Worm (Caenorhabditis elegans): ENCODE results near the gene dpy-7.

Gene dpy-7

ce11 chrX:7500970-7501369 lies 36.6 kb downstream of the dpy-7 start, which contains the start of gene uggt-1:
Gene uggt-1, minus strand, starts transcription at chrX:7500982.
- no peak for TF ChIP-seq ztf-11 (tag; optimal IDR thresholded peaks at IDR 0.05)
- peak; percentile 74 for TF ChIP-seq nhr-43 (tag; optimal IDR thresholded peaks at IDR 0.05; ENCODE audit: poor library complexity, severe bottlenecking)
- peak; percentile 81 for TF ChIP-seq fkh-10 (GFP tag; optimal IDR thresholded peaks at IDR 0.05)
- TF ChIP-seq unc-39 (tag; optimal IDR thresholded peaks at IDR 0.05) = no peak
- TF ChIP-seq lsy-12 (tag; optimal IDR thresholded peaks at IDR 0.05) = peak; percentile 80
- TF ChIP-seq nhr-77 (tag; optimal IDR thresholded peaks at IDR 0.05) = peak; percentile 43
- peak; percentile 92 for TF ChIP-seq pha-4 (tag; optimal IDR thresholded peaks at IDR 0.05)
- no peak for TF ChIP-seq nhr-237 (tag; optimal IDR thresholded peaks at IDR 0.05)
- TF ChIP-seq ceh-28 (tag; optimal IDR thresholded peaks at IDR 0.05) = peak; percentile 92
- TF ChIP-seq nhr-25 (tag; optimal IDR thresholded peaks at IDR 0.05) = peak; percentile 63
- TF ChIP-seq egl-5 (tag; optimal IDR thresholded peaks at IDR 0.05) = peak; percentile 40
- TF ChIP-seq lin-15B (tag; optimal IDR thresholded peaks at IDR 0.05) = peak; percentile 85
- no peak for TF ChIP-seq ztf-4 (tag; optimal IDR thresholded peaks at IDR 0.05)
- peak; percentile 86 for TF ChIP-seq ceh-82 (tag; optimal IDR thresholded peaks at IDR 0.05)
- no peak for TF ChIP-seq eor-1 (tag; optimal IDR thresholded peaks at IDR 0.05)
- TF ChIP-seq mdl-1 (tag; optimal IDR thresholded peaks at IDR 0.05) = peak; percentile 71
- TF ChIP-seq nhr-11 (tag; optimal IDR thresholded peaks at IDR 0.05) = peak; percentile 51
- TF ChIP-seq R02D3.7 (tag; optimal IDR thresholded peaks at IDR 0.05) = peak; percentile 56
- peak; percentile 45 for TF ChIP-seq elt-1 (tag; optimal IDR thresholded peaks at IDR 0.05)
- TF ChIP-seq nhr-28 (tag; optimal IDR thresholded peaks at IDR 0.05) = no peak
- TF ChIP-seq snpc-4 (tag; optimal IDR thresholded peaks at IDR 0.05) = peak; percentile 93
- peak; percentile 59 for TF ChIP-seq pqm-1 (tag; optimal IDR thresholded peaks at IDR 0.05)
- no peak for TF ChIP-seq egl-27 (tag; optimal IDR thresholded peaks at IDR 0.05)
- TF ChIP-seq aly-2 (tag; optimal IDR thresholded peaks at IDR 0.05) = no peak
- TF ChIP-seq mml-1 (tag; optimal IDR thresholded peaks at IDR 0.05) = no peak
- no peak for TF ChIP-seq elt-3 (tag; optimal IDR thresholded peaks at IDR 0.05)
- TF ChIP-seq nhr-76 (tag; optimal IDR thresholded peaks at IDR 0.05) = no peak
- TF ChIP-seq daf-12 (tag; optimal IDR thresholded peaks at IDR 0.05) = no peak
- TF ChIP-seq nfya-1 (tag; optimal IDR thresholded peaks at IDR 0.05; ENCODE audit: insufficient read depth) = peak; percentile 92
- TF ChIP-seq hmg-11 (tag; optimal IDR thresholded peaks at IDR 0.05) = peak; percentile 87
- peak; percentile 91 for TF ChIP-seq nhr-23 (tag; optimal IDR thresholded peaks at IDR 0.05)
- no peak for TF ChIP-seq ceh-9 (tag; optimal IDR thresholded peaks at IDR 0.05)
- TF ChIP-seq elt-2 (tag; optimal IDR thresholded peaks at IDR 0.05) = peak; percentile 81
- no peak for TF ChIP-seq nhr-12 (tag; optimal IDR thresholded peaks at IDR 0.05)
- TF ChIP-seq ama-1 (optimal IDR thresholded peaks at IDR 0.05) = no peak
- peak; percentile 39 for TF ChIP-seq jun-1 (tag; optimal IDR thresholded peaks at IDR 0.05)
- no peak for TF ChIP-seq zag-1 (tag; optimal IDR thresholded peaks at IDR 0.05)
- TF ChIP-seq unc-62 (GFP tag; optimal IDR thresholded peaks at IDR 0.05) = no peak
- peak; percentile 83 for TF ChIP-seq tbx-2 (tag; optimal IDR thresholded peaks at IDR 0.05)
- peak; percentile 72 for TF ChIP-seq skn-1 (tag; optimal IDR thresholded peaks at IDR 0.05)
- TF ChIP-seq sea-2 (GFP tag; optimal IDR thresholded peaks at IDR 0.05) = no peak
- no peak for TF ChIP-seq nhr-67 (tag; optimal IDR thresholded peaks at IDR 0.05)
- no peak for TF ChIP-seq ZK546.5 (tag; optimal IDR thresholded peaks at IDR 0.05)
- no peak for TF ChIP-seq ceh-16 (tag; optimal IDR thresholded peaks at IDR 0.05)
- peak; percentile 60 for TF ChIP-seq fos-1 (tag; optimal IDR thresholded peaks at IDR 0.05)
- TF ChIP-seq fkh-2 (tag; optimal IDR thresholded peaks at IDR 0.05) = no peak
- TF ChIP-seq lin-39 (tag; optimal IDR thresholded peaks at IDR 0.05) = peak; percentile 90

DNA sequence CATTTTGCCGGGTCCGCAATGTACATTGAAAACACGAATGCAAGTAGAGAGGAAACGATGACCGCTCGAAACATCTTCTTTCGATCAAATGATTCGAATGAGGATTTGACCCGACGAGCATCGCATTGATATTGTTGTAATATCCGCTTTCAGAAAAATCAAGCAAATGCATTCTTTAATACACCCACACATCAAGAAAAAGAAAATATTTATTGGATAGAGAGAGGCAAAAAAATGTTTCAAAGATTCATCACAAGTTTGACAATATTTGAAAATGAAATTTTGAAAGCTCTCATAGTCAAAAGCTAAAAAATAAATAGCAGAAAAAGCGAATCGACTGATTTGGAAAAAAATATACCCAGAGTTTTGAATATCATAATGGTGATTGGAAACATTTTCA lies 42.1 kb downstream of the dpy-7 start, which contains the start of gene try-14:
try-14 (minus strand) TSS at position 101 of the 400 bp plus-strand sequence.
- TF ChIP-seq pha-4 (tag; optimal IDR thresholded peaks at IDR 0.05) = no peak
- no peak for TF ChIP-seq nhr-43 (tag; optimal IDR thresholded peaks at IDR 0.05; ENCODE audit: poor library complexity, severe bottlenecking)
- no peak for TF ChIP-seq fos-1 (tag; optimal IDR thresholded peaks at IDR 0.05)
- no peak for TF ChIP-seq nhr-67 (tag; optimal IDR thresholded peaks at IDR 0.05)
- no peak for TF ChIP-seq aly-2 (tag; optimal IDR thresholded peaks at IDR 0.05)
- TF ChIP-seq daf-12 (tag; optimal IDR thresholded peaks at IDR 0.05) = no peak
- no peak for TF ChIP-seq skn-1 (tag; optimal IDR thresholded peaks at IDR 0.05)
- TF ChIP-seq nhr-25 (tag; optimal IDR thresholded peaks at IDR 0.05) = no peak
- no peak for TF ChIP-seq nhr-11 (tag; optimal IDR thresholded peaks at IDR 0.05)
- no peak for TF ChIP-seq ceh-28 (tag; optimal IDR thresholded peaks at IDR 0.05)

All from whole organism, L3 larva.